Fruit fly (Drosophila melanogaster): ENCODE measurements around the gene CG15465.

CG15465 gene

DNA sequence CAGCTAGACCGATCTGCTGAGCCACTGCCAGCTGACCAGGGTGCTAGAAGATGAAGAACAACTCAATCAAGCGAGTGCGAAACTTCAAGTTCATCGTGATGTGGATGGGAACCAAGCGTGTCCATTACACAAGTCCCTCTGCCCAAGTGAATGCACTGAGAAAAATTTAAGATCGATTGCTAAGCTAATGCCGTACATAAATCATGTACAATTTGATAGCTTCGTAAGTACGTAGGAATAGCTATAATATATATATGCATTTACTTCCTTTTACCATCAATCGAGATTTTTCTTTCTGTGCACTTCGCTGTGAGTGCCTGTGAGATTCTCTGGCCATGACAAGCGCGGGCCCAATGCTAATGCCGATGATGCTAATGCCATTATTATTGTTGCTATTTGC is 47.1 kb upstream of the CG15465 start (continued):
- TF ChIP-seq Dp (GFP tag; optimal IDR thresholded peaks at IDR 0.05): no peak
- TF ChIP-seq ara (GFP tag; IDR thresholded peaks at IDR 0.05): 0 out of 2 replicates have a peak, but pooled peaks have one; percentile 15
- TF ChIP-seq Blimp-1 (GFP tag; optimal IDR thresholded peaks at IDR 0.05): peak; percentile 8
- 0 out of 2 replicates have a peak, but pooled peaks have one; percentile 29 for TF ChIP-seq Drgx (GFP tag; IDR thresholded peaks at IDR 0.05)
- TF ChIP-seq slp2 (GFP tag; optimal IDR thresholded peaks at IDR 0.05): no peak
- TF ChIP-seq chif (GFP tag; optimal IDR thresholded peaks at IDR 0.05): peak in 1 of 2 experiments; percentile 20
- peak; percentile 28 for TF ChIP-seq unpg (GFP tag; optimal IDR thresholded peaks at IDR 0.05)
- no peak for TF ChIP-seq tup (GFP tag; optimal IDR thresholded peaks at IDR 0.05)
- no peak for TF ChIP-seq CG11247 (GFP tag; IDR thresholded peaks at IDR 0.05)
- TF ChIP-seq jumu (GFP tag; optimal IDR thresholded peaks at IDR 0.05): no peak
- peak; percentile 36 for TF ChIP-seq CG2120 (GFP tag; optimal IDR thresholded peaks at IDR 0.05)
- 0 out of 2 replicates have a peak, but pooled peaks have one; percentile 35 for TF ChIP-seq CG17328 (GFP tag; IDR thresholded peaks at IDR 0.05)
- TF ChIP-seq CG7372 (GFP tag; IDR thresholded peaks at IDR 0.05): no peak
- no peak for TF ChIP-seq tx (GFP tag; optimal IDR thresholded peaks at IDR 0.05)
- no peak for TF ChIP-seq CG7556 (GFP tag; optimal IDR thresholded peaks at IDR 0.05)
- TF ChIP-seq ind (GFP tag; optimal IDR thresholded peaks at IDR 0.05): peak; percentile 7
- TF ChIP-seq CG8290 (GFP tag; optimal IDR thresholded peaks at IDR 0.05): no peak
- peak in 1 of 2 experiments; percentile 49 for TF ChIP-seq CG8290 (tag; optimal IDR thresholded peaks at IDR 0.05)
- no peak for TF ChIP-seq pan (optimal IDR thresholded peaks at IDR 0.05)
- TF ChIP-seq pan (GFP tag; optimal IDR thresholded peaks at IDR 0.05 in 1 of 2, IDR thresholded peaks at IDR 0.05 in 1 of 2): no peak
- peak; percentile 1 for TF ChIP-seq Sox102F (GFP tag; optimal IDR thresholded peaks at IDR 0.05)
- TF ChIP-seq gem (tag; optimal IDR thresholded peaks at IDR 0.05): peak; percentile 43
- 0 out of 2 replicates have a peak, but pooled peaks have one; percentile 26 for TF ChIP-seq CG32772 (GFP tag; IDR thresholded peaks at IDR 0.05)
- peak; percentile 29; the same call in 1 of the 2 replicates for TF ChIP-seq vvl (GFP tag; IDR thresholded peaks at IDR 0.05)
- no peak for TF ChIP-seq CG11723 (GFP tag; optimal IDR thresholded peaks at IDR 0.05)
- TF ChIP-seq rib (GFP tag; IDR thresholded peaks at IDR 0.05): no peak
- TF ChIP-seq bsh (GFP tag; optimal IDR thresholded peaks at IDR 0.05): peak in 1 of 2 experiments; percentile 39
- peak; percentile 84 for TF ChIP-seq Ets65A (GFP tag)
- TF ChIP-seq CG6175 (GFP tag; IDR thresholded peaks at IDR 0.05): no peak
- TF ChIP-seq unc-4 (GFP tag; IDR thresholded peaks at IDR 0.05; ENCODE audit: partially characterized antibody): no peak
- no peak for TF ChIP-seq CG14014 (GFP tag; IDR thresholded peaks at IDR 0.05)
- no peak for TF ChIP-seq H2.0 (GFP tag; IDR thresholded peaks at IDR 0.05)
- TF ChIP-seq Bgb (GFP tag; IDR thresholded peaks at IDR 0.05; ENCODE audit: partially characterized antibody): no peak

DNA sequence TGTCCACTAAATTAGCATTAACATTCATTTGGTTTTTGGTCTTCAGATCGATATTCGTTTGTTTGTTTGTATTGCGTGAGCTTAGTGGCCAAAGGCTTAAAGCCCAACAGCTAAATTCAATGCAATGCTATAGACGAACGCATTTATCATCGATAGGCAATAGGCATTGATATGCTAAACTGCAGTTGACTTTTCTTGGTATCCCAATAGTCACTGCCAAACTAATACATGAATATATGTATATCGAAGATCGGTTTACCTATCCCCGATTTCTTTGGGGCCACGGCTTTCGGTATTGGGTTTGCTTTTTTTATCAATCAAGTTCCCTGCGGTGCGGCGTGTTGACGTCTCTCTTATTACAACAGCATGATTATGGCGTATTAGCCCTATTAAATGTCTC is 45.5 kb upstream of the CG15465 start:
- peak; percentile 20 for TF ChIP-seq abd-A (tag; optimal IDR thresholded peaks at IDR 0.05)
- peak in 1 of 2 experiments; percentile 20 for TF ChIP-seq Pdp1 (GFP tag; optimal IDR thresholded peaks at IDR 0.05)
- TF ChIP-seq vvl (GFP tag; IDR thresholded peaks at IDR 0.05): peak; percentile 63
- no peak for TF ChIP-seq danr (GFP tag; IDR thresholded peaks at IDR 0.05)
- TF ChIP-seq CG3281 (GFP tag; optimal IDR thresholded peaks at IDR 0.05): no peak
- TF ChIP-seq oc (tag; optimal IDR thresholded peaks at IDR 0.05): peak; percentile 70
- TF ChIP-seq CG12769 (tag; optimal IDR thresholded peaks at IDR 0.05): no peak
- no peak for TF ChIP-seq B-H1 (GFP tag; IDR thresholded peaks at IDR 0.05)
- no peak for TF ChIP-seq CG1529 (GFP tag; optimal IDR thresholded peaks at IDR 0.05)
- TF ChIP-seq CG12299 (tag; optimal IDR thresholded peaks at IDR 0.05): no peak
- TF ChIP-seq onecut (GFP tag; IDR thresholded peaks at IDR 0.05): peak; percentile 72
